Fruit fly (Drosophila melanogaster) whole organism, embryonic: ENCODE results near the gene Atat.
A peak's percentile ranks its signal among the peaks of the same experiment; 100 is the strongest.

Experiments used
- Atf6 ChIP-seq: fragments of 200-800 bp; sonication (Bioruptor generic); IDR thresholded peaks from 2 replicates; pipeline ENCODE4 v1.3.6; 2022; ENCODE audit warnings: missing biosample characterization, missing genetic modification characterization
- Bgb ChIP-seq: fragments of 200-800 bp; sonication (Bioruptor generic); IDR thresholded peaks from 2 replicates; pipeline ENCODE4 v1.3.6; 2022; ENCODE audit warnings: missing biosample characterization, missing genetic modification characterization; ENCODE audit not compliant: partially characterized antibody
- Bteb2 ChIP-seq: fragments of 200-800 bp; sonication (Bioruptor generic); optimal IDR thresholded peaks from 2 replicates; lab custom pipeline; 2016; ENCODE audit warnings: missing biosample characterization, missing genetic modification characterization
- CG10366 ChIP-seq: fragments of 200-800 bp; sonication (Bioruptor generic); IDR thresholded peaks from 2 replicates; pipeline ENCODE4 v1.3.6; 2022; ENCODE audit warnings: missing biosample characterization, missing genetic modification characterization
- CG10654 ChIP-seq: fragments of 200-800 bp; sonication (Bioruptor generic); optimal IDR thresholded peaks from 2 replicates; lab custom pipeline; 2016; ENCODE audit warnings: missing biosample characterization, missing genetic modification characterization
- CG11093 ChIP-seq: fragments of 200-800 bp; sonication (Bioruptor generic); IDR thresholded peaks from 3 replicates; pipeline ENCODE4 v1.3.6; 2022; ENCODE audit warnings: missing biosample characterization, missing genetic modification characterization
- CG11560 ChIP-seq: fragments of 200-800 bp; sonication (Bioruptor generic); IDR thresholded peaks from 3 replicates; pipeline ENCODE4 v1.3.6; 2022; ENCODE audit warnings: missing biosample characterization, missing genetic modification characterization
- CG11695 ChIP-seq: fragments of 200-800 bp; sonication (Bioruptor generic); IDR thresholded peaks from 3 replicates; pipeline ENCODE4 v1.3.6; 2022; ENCODE audit warnings: missing biosample characterization, missing genetic modification characterization
- CG11696 ChIP-seq: fragments of 200-800 bp; sonication (Bioruptor generic); IDR thresholded peaks from 2 replicates; pipeline ENCODE4 v1.3.6; 2022; ENCODE audit warnings: missing biosample characterization, missing genetic modification characterization
- CG13424 ChIP-seq: fragments of 200-800 bp; sonication (Bioruptor generic); optimal IDR thresholded peaks from 2 replicates; lab custom pipeline; 2019; ENCODE audit warnings: missing biosample characterization, mild to moderate bottlenecking, missing genetic modification characterization, moderate library complexity
- CG14441 ChIP-seq: fragments of 200-800 bp; sonication (Bioruptor generic); IDR thresholded peaks from 2 replicates; pipeline ENCODE4 v1.3.6; 2022; ENCODE audit warnings: missing biosample characterization, missing genetic modification characterization
- CG15011 ChIP-seq: fragments of 200-800 bp; sonication (Bioruptor generic); optimal IDR thresholded peaks from 3 replicates; lab custom pipeline; 2018; ENCODE audit warnings: missing biosample characterization, mild to moderate bottlenecking, missing genetic modification characterization
- CG17361 ChIP-seq: fragments of 200-800 bp; sonication (Bioruptor generic); IDR thresholded peaks from 3 replicates; pipeline ENCODE4 v1.3.6; 2022; ENCODE audit warnings: missing biosample characterization, missing genetic modification characterization
- CG18599 ChIP-seq: fragments of 200-800 bp; sonication (Bioruptor generic); optimal IDR thresholded peaks from 3 replicates; lab custom pipeline; 2017; ENCODE audit warnings: missing biosample characterization, missing genetic modification characterization, mild to moderate bottlenecking, moderate library complexity, missing genetic modification reagents
- CG3847 ChIP-seq: fragments of 200-800 bp; sonication (Bioruptor generic); IDR thresholded peaks from 2 replicates; pipeline ENCODE4 v1.3.6; 2022; ENCODE audit warnings: missing biosample characterization, missing genetic modification characterization
- CG42726 ChIP-seq: fragments of 200-800 bp; sonication (Bioruptor generic); IDR thresholded peaks from 2 replicates; pipeline ENCODE4 v1.3.6; 2022; ENCODE audit warnings: missing biosample characterization, missing genetic modification characterization; ENCODE audit not compliant: partially characterized antibody
- CG4617 ChIP-seq: fragments of 200-800 bp; sonication (Bioruptor generic); optimal IDR thresholded peaks from 3 replicates; lab custom pipeline; 2016; ENCODE audit warnings: missing biosample characterization, missing genetic modification characterization, borderline replicate concordance
- CG5953 ChIP-seq: fragments of 200-800 bp; sonication (Bioruptor generic); IDR thresholded peaks from 2 replicates; pipeline ENCODE4 v1.3.6; 2022; ENCODE audit warnings: missing biosample characterization, missing genetic modification characterization
- CG6683 ChIP-seq: fragments of 200-800 bp; sonication (Bioruptor generic); optimal IDR thresholded peaks from 2 replicates; lab custom pipeline; 2017; ENCODE audit warnings: missing biosample characterization, mild to moderate bottlenecking, missing genetic modification characterization, missing genetic modification reagents
- CG7357 ChIP-seq: fragments of 200-800 bp; sonication (Bioruptor generic); IDR thresholded peaks from 3 replicates; pipeline ENCODE4 v1.3.6; 2022; ENCODE audit warnings: missing biosample characterization, missing genetic modification characterization
- Camta ChIP-seq: fragments of 200-800 bp; sonication (Bioruptor generic); optimal IDR thresholded peaks from 2 replicates; lab custom pipeline; 2016; ENCODE audit warnings: missing biosample characterization, missing genetic modification characterization
- Med ChIP-seq: fragments of 200-800 bp; sonication (Bioruptor generic); peaks from one replicate; lab custom pipeline; 2016; ENCODE audit warnings: missing biosample characterization, missing genetic modification characterization, mild to moderate bottlenecking, inconsistent platforms, moderate library complexity
- Optix ChIP-seq: fragments of 200-800 bp; sonication (Bioruptor generic); IDR thresholded peaks from 3 replicates; pipeline ENCODE4 v1.3.6; 2022; ENCODE audit warnings: missing biosample characterization, missing genetic modification characterization
- PHDP ChIP-seq: fragments of 200-800 bp; sonication (Bioruptor generic); optimal IDR thresholded peaks from 3 replicates; lab custom pipeline; 2018; ENCODE audit warnings: missing biosample characterization, mild to moderate bottlenecking, missing genetic modification characterization, moderate library complexity
- Pdp1 ChIP-seq, 2 experiments: fragments of 200-800 bp; sonication (Bioruptor generic); optimal IDR thresholded peaks; 3 replicates each; lab custom pipeline; 2016; ENCODE audit warnings: missing biosample characterization in 2 of 2, missing genetic modification characterization in 2 of 2, mild to moderate bottlenecking in 1 of 2, moderate library complexity in 1 of 2
- Ptx1 ChIP-seq: fragments of 200-800 bp; sonication (Bioruptor generic); IDR thresholded peaks from 2 replicates; pipeline ENCODE4 v1.3.6; 2022; ENCODE audit warnings: missing biosample characterization, missing genetic modification characterization
- abd-A ChIP-seq: fragments of 200-800 bp; sonication (Bioruptor generic); optimal IDR thresholded peaks from 3 replicates; lab custom pipeline; 2019; ENCODE audit warnings: missing biosample characterization, mild to moderate bottlenecking, missing genetic modification characterization, moderate library complexity
- ap ChIP-seq: fragments of 200-800 bp; sonication (Bioruptor generic); IDR thresholded peaks from 2 replicates; pipeline ENCODE4 v1.3.6; 2022; ENCODE audit warnings: missing biosample characterization, missing genetic modification characterization
- chm ChIP-seq: fragments of 200-800 bp; sonication (Bioruptor generic); IDR thresholded peaks from 2 replicates; pipeline ENCODE4 v1.3.6; 2022; ENCODE audit warnings: missing biosample characterization, missing genetic modification characterization
- corto ChIP-seq: fragments of 200-800 bp; sonication (Bioruptor generic); optimal IDR thresholded peaks from 2 replicates; lab custom pipeline; 2016; ENCODE audit warnings: missing biosample characterization, mild to moderate bottlenecking, missing genetic modification characterization, moderate library complexity
- crc ChIP-seq: fragments of 200-800 bp; sonication (Bioruptor generic); optimal IDR thresholded peaks from 2 replicates; lab custom pipeline; 2016; ENCODE audit warnings: missing biosample characterization, missing genetic modification characterization
- crol ChIP-seq: fragments of 200-800 bp; sonication (Bioruptor generic); IDR thresholded peaks from 2 replicates; pipeline ENCODE4 v1.3.6; 2022; ENCODE audit warnings: missing biosample characterization, missing genetic modification characterization
- crp ChIP-seq, 2 experiments: fragments of 200-800 bp; sonication (Bioruptor generic); optimal IDR thresholded peaks; 2 replicates in 1 of 2; 3 replicates in 1 of 2; lab custom pipeline; 2017; ENCODE audit warnings: missing biosample characterization in 2 of 2, missing genetic modification characterization in 2 of 2, mild to moderate bottlenecking in 1 of 2, moderate library complexity in 1 of 2
- dmrt11E ChIP-seq: fragments of 200-800 bp; sonication (Bioruptor generic); optimal IDR thresholded peaks from 3 replicates; lab custom pipeline; 2018; ENCODE audit warnings: missing biosample characterization, mild to moderate bottlenecking, missing genetic modification characterization, moderate library complexity
- ewg ChIP-seq: fragments of 200-800 bp; sonication (Bioruptor generic); optimal IDR thresholded peaks from 3 replicates; lab custom pipeline; 2017; ENCODE audit warnings: mild to moderate bottlenecking, missing biosample characterization, missing genetic modification reagents, missing genetic modification characterization
- fd102C ChIP-seq: fragments of 200-800 bp; sonication (Bioruptor generic); optimal IDR thresholded peaks from 2 replicates; lab custom pipeline; 2018; ENCODE audit warnings: missing biosample characterization, mild to moderate bottlenecking, missing genetic modification characterization, moderate library complexity
- gcm ChIP-seq: fragments of 200-800 bp; sonication (Bioruptor generic); optimal IDR thresholded peaks from 2 replicates; lab custom pipeline; 2019; ENCODE audit warnings: missing biosample characterization, mild to moderate bottlenecking, missing genetic modification characterization, moderate library complexity
- gcm2 ChIP-seq: fragments of 200-800 bp; sonication (Bioruptor generic); optimal IDR thresholded peaks from 2 replicates; lab custom pipeline; 2016; ENCODE audit warnings: missing biosample characterization, missing genetic modification characterization
- lov ChIP-seq, 2 experiments: fragments of 200-800 bp in 1 of 2; fragments of >200 bp in 1 of 2; sonication (Bioruptor generic) in 1 of 2; IDR thresholded peaks in 1 of 2; optimal IDR thresholded peaks in 1 of 2; 2 replicates in 1 of 2; 3 replicates in 1 of 2; pipeline versions ENCODE4 v1.3.6 to Lab custom; 2017 to 2022; ENCODE audit warnings: missing biosample characterization in 1 of 2, missing genetic modification characterization in 1 of 2
- luna ChIP-seq: fragments of 200-800 bp; sonication (Bioruptor generic); optimal IDR thresholded peaks from 2 replicates; lab custom pipeline; 2016; ENCODE audit warnings: missing biosample characterization, missing genetic modification characterization
- mirr ChIP-seq: fragments of 200-800 bp; sonication (Bioruptor generic); optimal IDR thresholded peaks from 3 replicates; lab custom pipeline; 2018; ENCODE audit warnings: missing biosample characterization, mild to moderate bottlenecking, missing genetic modification characterization
- nom ChIP-seq: fragments of 200-800 bp; sonication (Bioruptor generic); optimal IDR thresholded peaks from 2 replicates; lab custom pipeline; 2017; ENCODE audit warnings: missing biosample characterization, missing genetic modification characterization, mild to moderate bottlenecking, moderate library complexity, missing genetic modification reagents
- prd ChIP-seq, 3 experiments: fragments of >200 bp in 2 of 3; fragments of 200-800 bp in 1 of 3; sonication (Bioruptor generic) in 1 of 3; optimal IDR thresholded peaks in 2 of 3; IDR thresholded peaks in 1 of 3; 2 replicates in 2 of 3; 3 replicates in 1 of 3; pipeline versions ENCODE4 v1.3.6 to Lab custom; 2017 to 2022; ENCODE audit warnings: missing biosample characterization in 1 of 3, missing genetic modification characterization in 1 of 3
- seq ChIP-seq: fragments of 200-800 bp; sonication (Bioruptor generic); IDR thresholded peaks from 2 replicates; pipeline ENCODE4 v1.3.6; 2022; ENCODE audit warnings: missing biosample characterization, missing genetic modification characterization
- slbo ChIP-seq: fragments of 200-800 bp; sonication (Bioruptor generic); IDR thresholded peaks from 2 replicates; pipeline ENCODE4 v1.3.6; 2022; ENCODE audit warnings: missing biosample characterization, missing genetic modification characterization
- sob ChIP-seq: fragments of 200-800 bp; sonication (Bioruptor generic); IDR thresholded peaks from 2 replicates; pipeline ENCODE4 v1.3.6; 2022; ENCODE audit warnings: missing biosample characterization, missing genetic modification characterization
- toy ChIP-seq: fragments of 200-800 bp; sonication (Bioruptor generic); IDR thresholded peaks from 2 replicates; pipeline ENCODE4 v1.3.6; 2022; ENCODE audit warnings: missing biosample characterization, missing genetic modification characterization
- trh ChIP-seq: fragments of 200-800 bp; sonication (Bioruptor generic); optimal IDR thresholded peaks from 2 replicates; lab custom pipeline; 2016; ENCODE audit warnings: missing biosample characterization, missing genetic modification characterization
- zen2 ChIP-seq: fragments of 200-800 bp; sonication (Bioruptor generic); IDR thresholded peaks from 3 replicates; pipeline ENCODE4 v1.3.6; 2022; ENCODE audit warnings: missing biosample characterization, missing genetic modification characterization; ENCODE audit not compliant: partially characterized antibody
- zfh2 ChIP-seq: fragments of 200-800 bp; sonication (Bioruptor generic); optimal IDR thresholded peaks from 2 replicates; lab custom pipeline; 2016; ENCODE audit warnings: missing biosample characterization, missing genetic modification characterization

Gene Atat

dm6 chr3L:9419328-9419727 is 7.2 kb downstream of the Atat start (continued):
- TF ChIP-seq CG5953 (0 out of 2 replicates have a peak, but pooled peaks have one; percentile 50), dmrt11E (no peak), CG42726 (GFP tag; lab: Robert Waterston, UW) (no peak), CG7357 (GFP tag; lab: Robert Waterston, UW) (no peak), abd-A (tag; lab: Kevin White, UChicago) (no peak), mirr (no peak), luna (no peak), chm (GFP tag; lab: Robert Waterston, UW) (0 out of 2 replicates have a peak, but pooled peaks have one; percentile 16), gcm (no peak), CG10366 (peak; percentile 54), CG6683 (GFP tag; lab: Kevin White, UChicago) (no peak), Med (peak; percentile 47), Pdp1 (GFP tag; optimal IDR thresholded peaks at IDR 0.05; lab: Kevin White, UChicago) (peak in 1 of 2 experiments; percentile 71), Atf6 (GFP tag; lab: Robert Waterston, UW) (no peak), crc (GFP tag; lab: Kevin White, UChicago) (no peak), lov (optimal IDR thresholded peaks at IDR 0.05; lab: Kevin White, UChicago) (no peak), lov (GFP tag; IDR thresholded peaks at IDR 0.05; lab: Robert Waterston, UW) (no peak), toy (GFP tag; lab: Robert Waterston, UW) (no peak), prd (optimal IDR thresholded peaks at IDR 0.05; lab: Kevin White, UChicago) (no peak), prd (GFP tag; IDR thresholded peaks at IDR 0.05; lab: Robert Waterston, UW) (peak; percentile 33; the same call in 1 of the 3 replicates), CG17361 (GFP tag; lab: Robert Waterston, UW) (no peak), CG11696 (GFP tag; lab: Robert Waterston, UW) (no peak), CG11695 (GFP tag; lab: Robert Waterston, UW) (peak; percentile 40; the same call in 1 of the 3 replicates), CG13424 (tag; lab: Kevin White, UChicago) (no peak), PHDP (tag; lab: Kevin White, UChicago) (no peak), sob (GFP tag; lab: Robert Waterston, UW) (no peak), ap (GFP tag; lab: Robert Waterston, UW) (0 out of 2 replicates have a peak, but pooled peaks have one; percentile 35), gcm2 (no peak), Optix (GFP tag; lab: Robert Waterston, UW) (0 out of 3 replicates have a peak, but pooled peaks have one; percentile 33), crp (GFP tag; optimal IDR thresholded peaks at IDR 0.05; lab: Kevin White, UChicago) (no peak), crol (no peak), slbo (GFP tag; lab: Robert Waterston, UW) (no peak), zen2 (GFP tag; lab: Robert Waterston, UW) (no peak), CG11093 (GFP tag; lab: Robert Waterston, UW) (no peak), CG18599 (GFP tag; lab: Kevin White, UChicago) (no peak), CG11560 (tag; lab: Robert Waterston, UW) (no peak), Ptx1 (GFP tag; lab: Robert Waterston, UW) (0 out of 2 replicates have a peak, but pooled peaks have one; percentile 20), CG10654 (no peak), CG14441 (GFP tag; lab: Robert Waterston, UW) (peak; percentile 40), ewg (GFP tag; lab: Kevin White, UChicago) (no peak), seq (GFP tag; lab: Robert Waterston, UW) (no peak), CG4617 (GFP tag; lab: Kevin White, UChicago) (no peak), corto (GFP tag; lab: Kevin White, UChicago) (no peak), Camta (GFP tag; lab: Kevin White, UChicago) (no peak), Bgb (no peak), CG3847 (GFP tag; lab: Robert Waterston, UW) (no peak), nom (GFP tag; lab: Kevin White, UChicago) (no peak), CG15011 (no peak), fd102C (GFP tag; lab: Kevin White, UChicago) (no peak), trh (GFP tag; lab: Kevin White, UChicago) (no peak), Bteb2 (no peak), zfh2 (GFP tag; lab: Kevin White, UChicago) (no peak)
